Fruit fly (Drosophila melanogaster) whole organism, embryonic: ENCODE measurements around the gene kin17.

Source experiments
- CG10147 ChIP-seq: fragments of 200-800 bp; sonication (Bioruptor generic); optimal IDR thresholded peaks from 2 replicates; lab custom pipeline; 2019; ENCODE audit warnings: missing biosample characterization, mild to moderate bottlenecking, missing genetic modification characterization, moderate library complexity
- CG10274 ChIP-seq: fragments of 200-800 bp; sonication (Bioruptor generic); optimal IDR thresholded peaks from 3 replicates; lab custom pipeline; 2017; ENCODE audit warnings: missing biosample characterization, mild to moderate bottlenecking, missing genetic modification characterization
- CG10462 ChIP-seq: fragments of 200-800 bp; sonication (Bioruptor generic); optimal IDR thresholded peaks from 2 replicates; lab custom pipeline; 2016; ENCODE audit warnings: missing biosample characterization, missing genetic modification characterization
- CG11247 ChIP-seq: fragments of 200-800 bp; sonication (Bioruptor generic); IDR thresholded peaks from 2 replicates; pipeline ENCODE4 v1.3.6; 2022; ENCODE audit warnings: missing biosample characterization, missing genetic modification characterization
- CG11398 ChIP-seq: fragments of 200-800 bp; sonication (Bioruptor generic); optimal IDR thresholded peaks from 2 replicates; lab custom pipeline; 2016; ENCODE audit warnings: missing biosample characterization, missing genetic modification characterization
- CG14710 ChIP-seq: fragments of 200-800 bp; sonication (Bioruptor generic); optimal IDR thresholded peaks from 3 replicates; lab custom pipeline; 2019; ENCODE audit warnings: missing biosample characterization, mild to moderate bottlenecking, missing genetic modification characterization, moderate library complexity
- CG14965 ChIP-seq: fragments of 200-800 bp; sonication (Bioruptor generic); optimal IDR thresholded peaks from 2 replicates; lab custom pipeline; 2016; ENCODE audit warnings: missing biosample characterization, missing genetic modification characterization, borderline replicate concordance
- CG15011 ChIP-seq: fragments of 200-800 bp; sonication (Bioruptor generic); optimal IDR thresholded peaks from 3 replicates; lab custom pipeline; 2018; ENCODE audit warnings: missing biosample characterization, mild to moderate bottlenecking, missing genetic modification characterization
- CG15601 ChIP-seq: fragments of 200-800 bp; sonication (Bioruptor generic); optimal IDR thresholded peaks from 3 replicates; lab custom pipeline; 2019; ENCODE audit warnings: missing biosample characterization, mild to moderate bottlenecking, missing genetic modification characterization, moderate library complexity
- CG1603 ChIP-seq: fragments of 200-800 bp; sonication (Bioruptor generic); optimal IDR thresholded peaks from 2 replicates; lab custom pipeline; 2019; ENCODE audit warnings: missing biosample characterization, mild to moderate bottlenecking, missing genetic modification characterization, moderate library complexity
- CG17361 ChIP-seq: fragments of 200-800 bp; sonication (Bioruptor generic); IDR thresholded peaks from 3 replicates; pipeline ENCODE4 v1.3.6; 2022; ENCODE audit warnings: missing biosample characterization, missing genetic modification characterization
- CG2116 ChIP-seq: fragments of 200-800 bp; sonication (Bioruptor generic); optimal IDR thresholded peaks from 3 replicates; lab custom pipeline; 2018; ENCODE audit warnings: missing biosample characterization, mild to moderate bottlenecking, missing genetic modification characterization
- CG30020 ChIP-seq: fragments of 200-800 bp; optimal IDR thresholded peaks from 2 replicates; lab custom pipeline; 2019; ENCODE audit warnings: missing biosample characterization, mild to moderate bottlenecking, missing genetic modification characterization, moderate library complexity
- CG30431 ChIP-seq: fragments of 200-800 bp; sonication (Bioruptor generic); optimal IDR thresholded peaks from 2 replicates; lab custom pipeline; 2017; ENCODE audit warnings: missing biosample characterization, missing genetic modification characterization
- CG32532 ChIP-seq: fragments of 200-800 bp; sonication (Bioruptor generic); IDR thresholded peaks from 2 replicates; pipeline ENCODE4 v1.3.6; 2022; ENCODE audit warnings: missing biosample characterization, missing genetic modification characterization
- CG4707 ChIP-seq: fragments of 200-800 bp; sonication (Bioruptor generic); optimal IDR thresholded peaks from 2 replicates; lab custom pipeline; 2018; ENCODE audit warnings: missing biosample characterization, mild to moderate bottlenecking, missing genetic modification characterization, moderate library complexity
- CG4854 ChIP-seq: fragments of 200-800 bp; sonication (Bioruptor generic); optimal IDR thresholded peaks from 2 replicates; lab custom pipeline; 2016; ENCODE audit warnings: missing biosample characterization, missing genetic modification characterization, inconsistent platforms
- CG6683 ChIP-seq: fragments of 200-800 bp; sonication (Bioruptor generic); optimal IDR thresholded peaks from 2 replicates; lab custom pipeline; 2017; ENCODE audit warnings: missing biosample characterization, mild to moderate bottlenecking, missing genetic modification characterization, missing genetic modification reagents
- CG6689 ChIP-seq: fragments of 200-800 bp; sonication (Bioruptor generic); IDR thresholded peaks from 2 replicates; pipeline ENCODE4 v1.3.6; 2022; ENCODE audit warnings: missing biosample characterization, missing genetic modification characterization
- CG6765 ChIP-seq: fragments of 200-800 bp; sonication (Bioruptor generic); optimal IDR thresholded peaks from 3 replicates; lab custom pipeline; 2017; ENCODE audit warnings: missing biosample characterization, mild to moderate bottlenecking, missing genetic modification characterization
- CG7271 ChIP-seq: fragments of 200-800 bp; sonication (Bioruptor generic); optimal IDR thresholded peaks from 2 replicates; lab custom pipeline; 2018; ENCODE audit warnings: missing biosample characterization, mild to moderate bottlenecking, missing genetic modification characterization, moderate library complexity
- CG7987 ChIP-seq: fragments of 200-800 bp; sonication (Bioruptor generic); optimal IDR thresholded peaks from 2 replicates; lab custom pipeline; 2018; ENCODE audit warnings: missing biosample characterization, mild to moderate bottlenecking, missing genetic modification characterization, moderate library complexity
- CG9215 ChIP-seq: fragments of 200-800 bp; sonication (Bioruptor generic); IDR thresholded peaks from 2 replicates; pipeline ENCODE4 v1.3.6; 2022; ENCODE audit warnings: missing biosample characterization, missing genetic modification characterization
- Camta ChIP-seq: fragments of 200-800 bp; sonication (Bioruptor generic); optimal IDR thresholded peaks from 2 replicates; lab custom pipeline; 2016; ENCODE audit warnings: missing biosample characterization, missing genetic modification characterization
- Dll ChIP-seq: fragments of 200-800 bp; sonication (Bioruptor generic); IDR thresholded peaks from 4 replicates; pipeline ENCODE4 v1.3.6; 2022; ENCODE audit warnings: missing biosample characterization, missing genetic modification characterization; ENCODE audit not compliant: partially characterized antibody
- Med ChIP-seq: fragments of 200-800 bp; sonication (Bioruptor generic); peaks from one replicate; lab custom pipeline; 2016; ENCODE audit warnings: missing biosample characterization, missing genetic modification characterization, mild to moderate bottlenecking, inconsistent platforms, moderate library complexity
- Neu2 ChIP-seq: fragments of 200-800 bp; sonication (Bioruptor generic); optimal IDR thresholded peaks from 3 replicates; lab custom pipeline; 2016; ENCODE audit warnings: missing biosample characterization, missing genetic modification characterization, borderline replicate concordance
- Ptx1 ChIP-seq: fragments of 200-800 bp; sonication (Bioruptor generic); IDR thresholded peaks from 2 replicates; pipeline ENCODE4 v1.3.6; 2022; ENCODE audit warnings: missing biosample characterization, missing genetic modification characterization
- Sox100B ChIP-seq: fragments of 200-800 bp; sonication (Bioruptor generic); optimal IDR thresholded peaks from 3 replicates; lab custom pipeline; 2018; ENCODE audit warnings: missing biosample characterization, mild to moderate bottlenecking, missing genetic modification characterization
- aop ChIP-seq: fragments of 200-800 bp; sonication (Bioruptor generic); IDR thresholded peaks from 2 replicates; pipeline ENCODE4 v1.3.6; 2022; ENCODE audit warnings: missing biosample characterization, missing genetic modification characterization
- ap ChIP-seq: fragments of 200-800 bp; sonication (Bioruptor generic); IDR thresholded peaks from 2 replicates; pipeline ENCODE4 v1.3.6; 2022; ENCODE audit warnings: missing biosample characterization, missing genetic modification characterization
- ara ChIP-seq: fragments of 200-800 bp; sonication (Bioruptor generic); IDR thresholded peaks from 2 replicates; pipeline ENCODE4 v1.3.6; 2022; ENCODE audit warnings: missing biosample characterization, missing genetic modification characterization
- ash1 ChIP-seq: fragments of 200-800 bp; sonication (Bioruptor generic); optimal IDR thresholded peaks from 2 replicates; lab custom pipeline; 2018; ENCODE audit warnings: missing biosample characterization, mild to moderate bottlenecking, missing genetic modification characterization
- fru ChIP-seq: fragments of >200 bp; optimal IDR thresholded peaks from 2 replicates; lab custom pipeline; 2017
- ind ChIP-seq: fragments of 200-800 bp; sonication (Bioruptor generic); optimal IDR thresholded peaks from 3 replicates; lab custom pipeline; 2016; ENCODE audit warnings: missing biosample characterization, missing genetic modification characterization
- kay ChIP-seq: fragments of 200-800 bp; sonication (Bioruptor generic); optimal IDR thresholded peaks from 2 replicates; lab custom pipeline; 2016; ENCODE audit warnings: missing biosample characterization, missing genetic modification characterization
- lilli ChIP-seq: fragments of 200-800 bp; sonication (Bioruptor generic); optimal IDR thresholded peaks from 3 replicates; lab custom pipeline; 2016; ENCODE audit warnings: missing biosample characterization, missing genetic modification characterization
- odd ChIP-seq: fragments of 200-800 bp; sonication (Bioruptor generic); optimal IDR thresholded peaks from 2 replicates; lab custom pipeline; 2017; ENCODE audit warnings: missing biosample characterization, mild to moderate bottlenecking, missing genetic modification characterization
- org-1 ChIP-seq: fragments of 200-800 bp; sonication (Bioruptor generic); optimal IDR thresholded peaks from 2 replicates; lab custom pipeline; 2017; ENCODE audit warnings: missing biosample characterization, missing genetic modification characterization
- otp ChIP-seq: fragments of 200-800 bp; sonication (Bioruptor generic); IDR thresholded peaks from 3 replicates; pipeline ENCODE4, ENCODE4 v1.3.6; 2022; ENCODE audit warnings: missing biosample characterization, missing genetic modification characterization
- pum ChIP-seq: fragments of 200-800 bp; sonication (Bioruptor generic); optimal IDR thresholded peaks from 2 replicates; lab custom pipeline; 2016; ENCODE audit warnings: missing biosample characterization, missing genetic modification characterization
- sc ChIP-seq, 3 experiments: fragments of >200 bp in 2 of 3; fragments of 200-800 bp in 1 of 3; sonication (Bioruptor generic) in 1 of 3; optimal IDR thresholded peaks; 2 replicates in 2 of 3; 3 replicates in 1 of 3; lab custom pipeline; 2017; ENCODE audit warnings: mild to moderate bottlenecking in 1 of 3, missing biosample characterization in 1 of 3, missing genetic modification characterization in 1 of 3, missing genetic modification reagents in 1 of 3
- scrt ChIP-seq: fragments of 200-800 bp; sonication (Bioruptor generic); optimal IDR thresholded peaks from 2 replicates; lab custom pipeline; 2018; ENCODE audit warnings: missing biosample characterization, mild to moderate bottlenecking, missing genetic modification characterization, moderate library complexity
- sima ChIP-seq: fragments of 200-800 bp; sonication (Bioruptor generic); optimal IDR thresholded peaks from 2 replicates; lab custom pipeline; 2016; ENCODE audit warnings: missing biosample characterization, missing genetic modification characterization
- sob ChIP-seq: fragments of 200-800 bp; sonication (Bioruptor generic); IDR thresholded peaks from 2 replicates; pipeline ENCODE4 v1.3.6; 2022; ENCODE audit warnings: missing biosample characterization, missing genetic modification characterization
- tap ChIP-seq: fragments of 200-800 bp; optimal IDR thresholded peaks from 3 replicates; lab custom pipeline; 2019; ENCODE audit warnings: missing biosample characterization, mild to moderate bottlenecking, missing genetic modification characterization, moderate library complexity
- usp ChIP-seq: fragments of >200 bp; optimal IDR thresholded peaks from 2 replicates; lab custom pipeline; 2017; ENCODE audit warnings: missing biosample characterization, missing genetic modification characterization
- wdn ChIP-seq: fragments of 200-800 bp; sonication (Bioruptor generic); IDR thresholded peaks from 2 replicates; pipeline ENCODE4 v1.3.6; 2022; ENCODE audit warnings: missing biosample characterization, missing genetic modification characterization

Gene kin17

dm6 chr3L:20398243-20399222 lies 41.9 kb downstream of the kin17 start (continued):
- TF ChIP-seq aop (GFP tag; lab: Robert Waterston, UW) (no peak), fru (lab: Kevin White, UChicago) (no peak), CG14965 (GFP tag; lab: Kevin White, UChicago) (peak; percentile 38), CG7987 (GFP tag; lab: Kevin White, UChicago) (peak; percentile 35), pum (GFP tag; lab: Kevin White, UChicago) (peak; percentile 65), CG6683 (GFP tag; lab: Kevin White, UChicago) (peak; percentile 63), lilli (peak; percentile 89), CG14710 (tag; lab: Kevin White, UChicago) (peak; percentile 83), Camta (GFP tag; lab: Kevin White, UChicago) (peak; percentile 60), CG30020 (tag; lab: Kevin White, UChicago) (peak; percentile 66), CG17361 (GFP tag; lab: Robert Waterston, UW) (peak; percentile 93), CG4854 (GFP tag; lab: Kevin White, UChicago) (peak; percentile 75), CG15011 (peak; percentile 70), otp (GFP tag; lab: Robert Waterston, UW) (0 out of 3 replicates have a peak, but pooled peaks have one; percentile 27), sima (no peak), CG7271 (tag; lab: Kevin White, UChicago) (peak; percentile 25), CG6689 (peak; percentile 84), wdn (0 out of 2 replicates have a peak, but pooled peaks have one; percentile 21), CG1603 (tag; lab: Kevin White, UChicago) (peak; percentile 55), sc (optimal IDR thresholded peaks at IDR 0.05; lab: Kevin White, UChicago) (no peak), sc (GFP tag; optimal IDR thresholded peaks at IDR 0.05; lab: Kevin White, UChicago) (peak; percentile 72), usp (no peak), Dll (GFP tag; lab: Robert Waterston, UW) (no peak), kay (GFP tag; lab: Kevin White, UChicago) (peak; percentile 61), CG2116 (GFP tag; lab: Kevin White, UChicago) (peak; percentile 39), odd (GFP tag; lab: Kevin White, UChicago) (peak; percentile 82), ind (GFP tag; lab: Kevin White, UChicago) (peak; percentile 85), ap (GFP tag; lab: Robert Waterston, UW) (peak; percentile 50), CG10462 (peak; percentile 76), CG9215 (GFP tag; lab: Robert Waterston, UW) (peak; percentile 67), Neu2 (GFP tag; lab: Kevin White, UChicago) (no peak), CG10147 (peak; percentile 81), ash1 (GFP tag; lab: Kevin White, UChicago) (no peak), org-1 (GFP tag; lab: Kevin White, UChicago) (peak; percentile 81), CG32532 (GFP tag; lab: Robert Waterston, UW) (peak; percentile 77), Med (peak; percentile 93), Ptx1 (GFP tag; lab: Robert Waterston, UW) (peak; percentile 85), ara (GFP tag; lab: Robert Waterston, UW) (no peak), CG15601 (tag; lab: Kevin White, UChicago) (peak; percentile 82), CG11398 (GFP tag; lab: Kevin White, UChicago) (peak; percentile 23), CG11247 (0 out of 2 replicates have a peak, but pooled peaks have one; percentile 28), scrt (GFP tag; lab: Kevin White, UChicago) (peak; percentile 86), CG10274 (peak; percentile 51), Sox100B (GFP tag; lab: Kevin White, UChicago) (peak; percentile 92), CG6765 (GFP tag; lab: Kevin White, UChicago) (peak; percentile 78), tap (peak; percentile 83), CG4707 (GFP tag; lab: Kevin White, UChicago) (peak; percentile 54), CG30431 (GFP tag; lab: Kevin White, UChicago) (peak; percentile 69), sob (GFP tag; lab: Robert Waterston, UW) (peak; percentile 70; the same call in 1 of the 2 replicates)
